Worm (Caenorhabditis elegans) whole organism, young adult: Measurements from ENCODE around the gene C36A4.10.

Source experiments
- Y56A3A.18 ChIP-seq: fragments of 200-800 bp; sonication (Bioruptor generic); IDR thresholded peaks from 2 replicates; pipeline ENCODE4 v1.3.6; 2022; ENCODE audit warnings: missing genetic modification reagents, missing genetic modification characterization, missing compliant biosample characterization
- aptf-2 ChIP-seq: fragments of 200-800 bp; sonication (Bioruptor generic); conservative IDR thresholded peaks from 2 replicates; pipeline ENCODE4 v1.3.6; 2022; ENCODE audit warnings: missing genetic modification reagents, missing genetic modification characterization, missing compliant biosample characterization
- attf-6 ChIP-seq: fragments of 200-800 bp; sonication (Bioruptor generic); IDR thresholded peaks from 2 replicates; pipeline ENCODE4 v1.3.6; 2022; ENCODE audit warnings: missing genetic modification reagents, missing genetic modification characterization, missing compliant biosample characterization
- bed-1 ChIP-seq: fragments of 200-800 bp; sonication (Bioruptor generic); IDR thresholded peaks from 2 replicates; pipeline ENCODE4 v1.3.6; 2022; ENCODE audit warnings: missing genetic modification reagents, missing genetic modification characterization, missing compliant biosample characterization
- ceh-79 ChIP-seq: sonication (generic microtip); optimal IDR thresholded peaks from 2 replicates; lab custom pipeline; 2017; ENCODE audit warnings: mild to moderate bottlenecking, missing genetic modification characterization, missing compliant biosample characterization
- hlh-26 ChIP-seq: fragments of 200-800 bp; sonication (Bioruptor generic); conservative IDR thresholded peaks from 2 replicates; pipeline ENCODE4 v1.3.6; 2022; ENCODE audit warnings: missing genetic modification reagents, missing genetic modification characterization, missing compliant biosample characterization
- madf-3 ChIP-seq: fragments of 200-800 bp; sonication (Bioruptor generic); IDR thresholded peaks from 2 replicates; pipeline ENCODE4 v1.3.6; 2022; ENCODE audit warnings: missing genetic modification reagents, missing genetic modification characterization, missing compliant biosample characterization
- nfya-1 ChIP-seq: sonication (generic microtip); optimal IDR thresholded peaks from 2 replicates; lab custom pipeline; 2017; ENCODE audit warnings: antibody characterized with exemption, missing compliant biosample characterization, missing genetic modification characterization, borderline replicate concordance; ENCODE audit not compliant: insufficient read depth
- snpc-4 ChIP-seq, 5 experiments: fragments of 150-350 bp in 1 of 5; sonication (generic microtip) in 4 of 5; optimal IDR thresholded peaks; 2 replicates each; lab custom pipeline; 2014 to 2018; ENCODE audit warnings: missing genetic modification characterization in 5 of 5, missing biosample characterization in 3 of 5, antibody characterized with exemption in 2 of 5, mild to moderate bottlenecking in 2 of 5, missing compliant biosample characterization in 2 of 5, missing genotype in 2 of 5, moderate library complexity in 2 of 5, missing genetic modification reagents in 1 of 5
- tbp1 ChIP-seq: fragments of 200-800 bp; sonication (Bioruptor generic); optimal IDR thresholded peaks from 2 replicates; lab custom pipeline; 2018; ENCODE audit warnings: mild to moderate bottlenecking, missing genetic modification characterization, missing compliant biosample characterization
- tlf-1 ChIP-seq: fragments of 200-800 bp; sonication (Bioruptor generic); optimal IDR thresholded peaks from 2 replicates; lab custom pipeline; 2018; ENCODE audit warnings: mild to moderate bottlenecking, missing genetic modification characterization, missing compliant biosample characterization

ce11 chrIII:3867378-3867904 is 36.2 kb upstream of the C36A4.10 start, which contains the start of gene rpl-3:
- TF ChIP-seq aptf-2 (GFP tag; lab: Robert Waterston, UW) (peak; percentile 92), Y56A3A.18 (GFP tag; lab: Robert Waterston, UW) (peak; percentile 100), hlh-26 (GFP tag; lab: Robert Waterston, UW) (no peak), snpc-4 (GFP tag; optimal IDR thresholded peaks at IDR 0.05; lab: Kevin White, UChicago) (peak; percentile 95), snpc-4 (tag; optimal IDR thresholded peaks at IDR 0.05; lab: Kevin White, UChicago) (peak; percentile 94 to 96 (median 96)), madf-3 (peak; percentile 99), ceh-79 (peak; percentile 100), nfya-1 (tag; lab: Kevin White, UChicago) (no peak), bed-1 (GFP tag; lab: Robert Waterston, UW) (peak; percentile 99), attf-6 (GFP tag; lab: Robert Waterston, UW) (peak; percentile 93), tlf-1 (GFP tag; lab: Kevin White, UChicago) (peak; percentile 100), tbp1 (GFP tag; lab: Kevin White, UChicago) (peak; percentile 85)
